Worm (Caenorhabditis elegans) whole organism, L2 larva: ENCODE measurements around the gene add-2.

Source experiments
- C34F6.9 ChIP-seq: fragments of 150-350 bp; optimal IDR thresholded peaks from 2 replicates; lab custom pipeline; 2014; ENCODE audit warnings: missing biosample characterization, missing genetic modification characterization
- F13H6.1 ChIP-seq: sonication (generic microtip); optimal IDR thresholded peaks from 2 replicates; lab custom pipeline; 2016; ENCODE audit warnings: missing genetic modification characterization, missing compliant biosample characterization
- R02D3.7 ChIP-seq: fragments of 150-350 bp; optimal IDR thresholded peaks from 2 replicates; lab custom pipeline; 2014; ENCODE audit warnings: missing biosample characterization, missing genetic modification characterization
- Y55F3AM.14 ChIP-seq: fragments of 200-800 bp; sonication (Bioruptor generic); optimal IDR thresholded peaks from 2 replicates; lab custom pipeline; 2018; ENCODE audit warnings: mild to moderate bottlenecking, missing genetic modification characterization, missing compliant biosample characterization
- alr-1 ChIP-seq: fragments of 150-350 bp; optimal IDR thresholded peaks from 2 replicates; lab custom pipeline; 2014; ENCODE audit warnings: missing biosample characterization, missing genetic modification characterization
- aly-2 ChIP-seq: fragments of 150-350 bp; optimal IDR thresholded peaks from 2 replicates; lab custom pipeline; 2014; ENCODE audit warnings: missing biosample characterization, missing genetic modification characterization
- ama-1 ChIP-seq: fragments of 150-350 bp; optimal IDR thresholded peaks from 2 replicates; lab custom pipeline; 2018; ENCODE audit warnings: inconsistent platforms
- blmp-1 ChIP-seq: sonication (generic microtip); optimal IDR thresholded peaks from 2 replicates; lab custom pipeline; 2017; ENCODE audit warnings: missing genetic modification characterization, mild to moderate bottlenecking, missing compliant biosample characterization, antibody characterized with exemption, moderate library complexity; ENCODE audit not compliant: insufficient read depth
- ceh-82 ChIP-seq: fragments of 150-350 bp; optimal IDR thresholded peaks from 2 replicates; lab custom pipeline; 2014; ENCODE audit warnings: missing biosample characterization, missing genetic modification characterization
- crh-2 ChIP-seq: sonication (generic microtip); optimal IDR thresholded peaks from 2 replicates; lab custom pipeline; 2017; ENCODE audit warnings: missing biosample characterization, missing genetic modification characterization
- dmd-4 ChIP-seq: sonication (generic microtip); optimal IDR thresholded peaks from 2 replicates; lab custom pipeline; 2017; ENCODE audit warnings: missing biosample characterization, missing genetic modification characterization
- egl-27 ChIP-seq: sonication (generic microtip); optimal IDR thresholded peaks from 3 replicates; lab custom pipeline; 2017; ENCODE audit warnings: missing biosample characterization, missing genetic modification reagents, missing genetic modification characterization
- elt-1 ChIP-seq: fragments of 150-350 bp; optimal IDR thresholded peaks from 2 replicates; lab custom pipeline; 2014; ENCODE audit warnings: missing biosample characterization, missing genetic modification characterization
- elt-3 ChIP-seq: sonication (generic microtip); optimal IDR thresholded peaks from 2 replicates; lab custom pipeline; 2017; ENCODE audit warnings: missing biosample characterization, missing genetic modification characterization
- fos-1 ChIP-seq: fragments of 150-350 bp; optimal IDR thresholded peaks from 2 replicates; lab custom pipeline; 2014; ENCODE audit warnings: missing biosample characterization, missing genetic modification characterization
- gmeb-1 ChIP-seq: fragments of 150-350 bp; optimal IDR thresholded peaks from 2 replicates; lab custom pipeline; 2014; ENCODE audit warnings: missing biosample characterization, missing genetic modification characterization
- lin-11 ChIP-seq: fragments of 150-350 bp; sonication (generic microtip); optimal IDR thresholded peaks from 2 replicates; lab custom pipeline; 2014; ENCODE audit warnings: missing biosample characterization, missing genetic modification characterization, inconsistent platforms, mixed read lengths
- lin-13 ChIP-seq: fragments of 150-350 bp; optimal IDR thresholded peaks from 2 replicates; lab custom pipeline; 2014; ENCODE audit warnings: missing biosample characterization, missing genetic modification reagents, missing genetic modification characterization
- lin-39 ChIP-seq: fragments of 150-350 bp; optimal IDR thresholded peaks from 2 replicates; lab custom pipeline; 2014; ENCODE audit warnings: missing biosample characterization, missing genetic modification reagents, missing genetic modification characterization
- lsy-2 ChIP-seq, 2 experiments: fragments of 150-350 bp in 1 of 2; sonication (generic microtip) in 1 of 2; optimal IDR thresholded peaks; 2 replicates each; lab custom pipeline; 2014 to 2017; ENCODE audit warnings: missing biosample characterization in 2 of 2, missing genetic modification characterization in 2 of 2
- mab-5 ChIP-seq: fragments of 150-350 bp; optimal IDR thresholded peaks from 2 replicates; lab custom pipeline; 2014; ENCODE audit warnings: missing biosample characterization, missing genetic modification characterization
- mbf-1 ChIP-seq: sonication (generic microtip); optimal IDR thresholded peaks from 2 replicates; lab custom pipeline; 2017; ENCODE audit warnings: missing biosample characterization, missing genetic modification characterization
- mdl-1 ChIP-seq, 2 experiments: fragments of 150-350 bp in 1 of 2; sonication (generic microtip) in 1 of 2; optimal IDR thresholded peaks; 2 replicates each; lab custom pipeline; 2017; ENCODE audit warnings: missing biosample characterization in 2 of 2, missing genetic modification characterization in 2 of 2
- nhr-10 ChIP-seq: sonication (generic microtip); optimal IDR thresholded peaks from 2 replicates; lab custom pipeline; 2017; ENCODE audit warnings: missing biosample characterization, missing genetic modification characterization
- nhr-11 ChIP-seq: fragments of 150-350 bp; optimal IDR thresholded peaks from 2 replicates; lab custom pipeline; 2014; ENCODE audit warnings: missing biosample characterization, missing genetic modification characterization
- nhr-12 ChIP-seq: fragments of 150-350 bp; optimal IDR thresholded peaks from 2 replicates; lab custom pipeline; 2014; ENCODE audit warnings: missing biosample characterization, missing genetic modification characterization
- nhr-129 ChIP-seq: fragments of 150-350 bp; optimal IDR thresholded peaks from 2 replicates; lab custom pipeline; 2014; ENCODE audit warnings: missing biosample characterization, missing genetic modification characterization
- nhr-21 ChIP-seq: fragments of 150-350 bp; optimal IDR thresholded peaks from 2 replicates; lab custom pipeline; 2014; ENCODE audit warnings: missing biosample characterization, missing genetic modification characterization
- nhr-23 ChIP-seq: fragments of 150-350 bp; optimal IDR thresholded peaks from 2 replicates; lab custom pipeline; 2014; ENCODE audit warnings: missing biosample characterization, missing genetic modification reagents, missing genetic modification characterization
- nhr-237 ChIP-seq: fragments of 150-350 bp; optimal IDR thresholded peaks from 2 replicates; lab custom pipeline; 2014; ENCODE audit warnings: missing biosample characterization, missing genetic modification characterization
- nhr-25 ChIP-seq: fragments of 150-350 bp; sonication (generic microtip); optimal IDR thresholded peaks from 3 replicates; lab custom pipeline; 2014; ENCODE audit warnings: missing biosample characterization, missing genetic modification characterization
- nhr-6 ChIP-seq: fragments of 150-350 bp; optimal IDR thresholded peaks from 2 replicates; lab custom pipeline; 2014; ENCODE audit warnings: missing biosample characterization, missing genetic modification characterization
- nhr-77 ChIP-seq: fragments of 150-350 bp; optimal IDR thresholded peaks from 2 replicates; lab custom pipeline; 2014; ENCODE audit warnings: missing biosample characterization, missing genetic modification characterization
- peb-1 ChIP-seq: fragments of 150-350 bp; optimal IDR thresholded peaks from 2 replicates; lab custom pipeline; 2014; ENCODE audit warnings: missing biosample characterization, missing genetic modification characterization
- sem-4 ChIP-seq: fragments of 150-350 bp; optimal IDR thresholded peaks from 2 replicates; lab custom pipeline; 2014; ENCODE audit warnings: missing biosample characterization, missing genetic modification reagents, missing genetic modification characterization
- skn-1 ChIP-seq: sonication (generic microtip); optimal IDR thresholded peaks from 2 replicates; lab custom pipeline; 2017; ENCODE audit warnings: missing biosample characterization, missing genetic modification characterization
- sma-3 ChIP-seq: sonication (generic microtip); optimal IDR thresholded peaks from 2 replicates; lab custom pipeline; 2016; ENCODE audit warnings: missing genetic modification reagents, missing genetic modification characterization, missing compliant biosample characterization
- sma-9 ChIP-seq, 2 experiments: fragments of 150-350 bp in 1 of 2; sonication (generic microtip) in 1 of 2; optimal IDR thresholded peaks; 2 replicates each; lab custom pipeline; 2014 to 2016; ENCODE audit warnings: missing genetic modification characterization in 2 of 2, mild to moderate bottlenecking in 1 of 2, missing biosample characterization in 1 of 2, missing compliant biosample characterization in 1 of 2, missing genetic modification reagents in 1 of 2, moderate library complexity in 1 of 2
- snpc-4 ChIP-seq: fragments of 150-350 bp; optimal IDR thresholded peaks from 2 replicates; lab custom pipeline; 2014; ENCODE audit warnings: missing biosample characterization, missing genetic modification characterization
- unc-39 ChIP-seq: fragments of 150-350 bp; optimal IDR thresholded peaks from 2 replicates; lab custom pipeline; 2014; ENCODE audit warnings: missing biosample characterization, missing genetic modification characterization
- unc-55 ChIP-seq: fragments of 150-350 bp; sonication (generic microtip); optimal IDR thresholded peaks from 3 replicates; lab custom pipeline; 2014; ENCODE audit warnings: missing biosample characterization, missing genetic modification reagents, missing genetic modification characterization
- unc-62 ChIP-seq: fragments of 150-350 bp; optimal IDR thresholded peaks from 2 replicates; lab custom pipeline; 2014; ENCODE audit warnings: missing biosample characterization, missing genetic modification reagents, missing genetic modification characterization
- zag-1 ChIP-seq: fragments of 150-350 bp; optimal IDR thresholded peaks from 2 replicates; lab custom pipeline; 2014; ENCODE audit warnings: missing biosample characterization, missing genetic modification characterization
- ztf-1 ChIP-seq: fragments of 200-800 bp; sonication (Bioruptor generic); conservative IDR thresholded peaks from 2 replicates; pipeline ENCODE4 v1.3.6; 2022; ENCODE audit warnings: missing genetic modification characterization, missing compliant biosample characterization
- ztf-11 ChIP-seq: sonication (generic microtip); optimal IDR thresholded peaks from 2 replicates; lab custom pipeline; 2017; ENCODE audit warnings: missing biosample characterization, missing genetic modification characterization

The add-2 gene

DNA sequence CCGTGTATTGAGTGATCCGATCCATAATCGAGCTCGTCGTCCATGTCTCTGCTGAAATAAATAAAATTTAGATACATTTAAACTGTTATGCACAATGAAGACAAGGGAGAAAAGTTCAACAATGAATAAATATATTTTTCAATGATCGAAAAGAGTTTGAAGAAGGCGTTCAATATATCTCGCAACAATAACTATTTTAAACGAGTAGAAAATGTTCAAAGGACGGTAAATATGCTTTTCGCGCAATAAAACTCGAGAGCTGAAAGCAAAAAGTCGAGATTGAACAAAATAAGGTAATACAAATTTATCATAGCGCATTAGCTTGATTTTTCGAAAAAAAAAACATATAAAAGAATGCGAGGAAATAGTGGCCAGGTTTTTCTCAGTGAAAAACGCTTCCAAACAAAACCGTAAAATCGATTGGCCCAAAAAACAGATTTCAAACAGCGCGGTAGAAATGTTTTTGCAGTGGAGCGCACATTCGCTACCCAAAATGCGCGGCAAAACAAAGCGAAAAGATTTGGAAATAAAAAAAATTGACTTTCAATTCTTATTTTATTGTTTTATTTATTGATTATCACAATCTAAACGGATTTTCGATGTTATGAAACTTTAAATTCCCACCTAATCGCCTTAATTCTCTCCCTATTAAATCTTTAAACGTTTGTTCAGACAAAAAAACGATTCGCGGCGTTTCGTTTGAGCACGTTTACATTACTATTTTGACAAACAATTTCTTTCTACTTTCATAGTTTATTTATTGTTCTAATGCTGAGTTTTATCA lies 27.8 kb upstream of the add-2 start, which contains the start of the genes kup-1 and F10C2.4:
kup-1 (minus strand) TSS at position 51 of the 784 bp plus-strand sequence.
F10C2.4 (plus strand) TSS at position 734 of the 784 bp plus-strand sequence.
- TF ChIP-seq alr-1 (tag; lab: Kevin White, UChicago), result no peak
- TF ChIP-seq unc-39 (tag; lab: Kevin White, UChicago), result no peak
- no peak for TF ChIP-seq unc-62 (GFP tag; lab: Kevin White, UChicago)
- no peak for TF ChIP-seq elt-3 (tag; lab: Kevin White, UChicago)
- no peak for TF ChIP-seq nhr-21 (tag; lab: Kevin White, UChicago)
- no peak for TF ChIP-seq sem-4 (tag; lab: Kevin White, UChicago)
- TF ChIP-seq skn-1 (tag; lab: Kevin White, UChicago), result no peak
- no peak for TF ChIP-seq zag-1 (tag; lab: Kevin White, UChicago)
- TF ChIP-seq aly-2, result no peak
- TF ChIP-seq nhr-25, result no peak
- peak; percentile 90 for TF ChIP-seq gmeb-1 (tag; lab: Kevin White, UChicago)
- TF ChIP-seq ama-1, result no peak
- peak; percentile 66 for TF ChIP-seq sma-3 (GFP tag; lab: Kevin White, UChicago)
- no peak for TF ChIP-seq nhr-11 (tag; lab: Kevin White, UChicago)
- peak; percentile 41 for TF ChIP-seq crh-2 (tag; lab: Kevin White, UChicago)
- no peak for TF ChIP-seq nhr-12 (tag; lab: Kevin White, UChicago)
- no peak for TF ChIP-seq F13H6.1 (tag; lab: Kevin White, UChicago)
- TF ChIP-seq mdl-1 (tag; optimal IDR thresholded peaks at IDR 0.05; lab: Kevin White, UChicago), result no peak
- peak; percentile 45 for TF ChIP-seq lin-13 (GFP tag; lab: Kevin White, UChicago)
- no peak for TF ChIP-seq nhr-6 (tag; lab: Kevin White, UChicago)
- TF ChIP-seq blmp-1 (tag; lab: Kevin White, UChicago), result no peak
- no peak for TF ChIP-seq Y55F3AM.14 (GFP tag; lab: Kevin White, UChicago)
- TF ChIP-seq unc-55 (GFP tag; lab: Kevin White, UChicago), result peak; percentile 79
- TF ChIP-seq nhr-129 (tag; lab: Kevin White, UChicago), result peak; percentile 48
- no peak for TF ChIP-seq mab-5 (tag; lab: Kevin White, UChicago)
- TF ChIP-seq ceh-82 (tag; lab: Kevin White, UChicago), result no peak
- peak; percentile 67 for TF ChIP-seq C34F6.9 (tag; lab: Kevin White, UChicago)
- TF ChIP-seq nhr-23 (tag; lab: Kevin White, UChicago), result no peak
- no peak for TF ChIP-seq ztf-11 (tag; lab: Kevin White, UChicago)

DNA sequence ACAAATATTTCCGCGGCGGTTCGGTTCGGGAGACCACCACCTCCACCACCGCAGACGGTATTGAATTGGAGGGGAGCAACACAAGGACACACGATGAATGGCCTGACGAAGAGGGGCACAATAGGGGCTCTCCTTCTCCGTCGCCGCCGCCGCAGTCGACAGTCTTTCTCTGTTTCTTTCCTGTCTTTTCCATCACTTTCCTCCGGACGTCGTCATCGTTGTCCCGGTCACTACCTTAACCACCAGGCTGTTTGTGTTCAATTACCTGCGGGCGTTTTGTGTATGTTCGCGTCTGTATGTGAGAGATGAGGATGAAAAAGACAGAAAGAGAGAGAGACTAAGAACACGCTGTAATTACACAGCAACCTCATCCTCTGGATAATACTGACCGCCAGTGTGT lies 26.5 kb upstream of the add-2 start:
- TF ChIP-seq nhr-25 (peak; percentile 24), egl-27 (tag; lab: Kevin White, UChicago) (no peak), Y55F3AM.14 (GFP tag; lab: Kevin White, UChicago) (no peak)

DNA sequence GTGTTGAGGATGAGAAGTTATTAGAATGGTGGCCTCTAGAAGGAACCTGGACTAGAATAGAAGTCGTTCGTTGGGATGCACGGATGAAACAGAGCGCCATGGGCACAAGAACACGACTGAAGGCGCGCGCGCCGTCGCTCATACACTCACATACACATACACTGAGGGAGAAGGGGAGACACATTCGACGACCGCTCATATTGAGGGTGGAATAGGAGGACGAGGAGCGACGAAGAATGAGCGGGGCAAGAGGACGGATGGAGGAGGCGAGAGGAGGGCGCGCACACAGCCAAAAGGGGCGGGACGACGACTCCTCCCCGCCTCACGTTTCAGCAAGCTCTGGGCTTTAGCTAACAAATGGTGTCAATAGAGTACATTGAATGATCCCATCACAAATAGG lies 25.6 kb upstream of the add-2 start:
- TF ChIP-seq fos-1 (tag; lab: Kevin White, UChicago) (no peak), nhr-21 (tag; lab: Kevin White, UChicago) (no peak), ama-1 (peak; percentile 65), nhr-129 (tag; lab: Kevin White, UChicago) (peak; percentile 29), mbf-1 (tag; lab: Kevin White, UChicago) (no peak), ceh-82 (tag; lab: Kevin White, UChicago) (no peak), unc-55 (GFP tag; lab: Kevin White, UChicago) (peak; percentile 12), egl-27 (tag; lab: Kevin White, UChicago) (no peak), peb-1 (tag; lab: Kevin White, UChicago) (no peak), nhr-237 (no peak), nhr-10 (tag; lab: Kevin White, UChicago) (no peak), lsy-2 (tag; optimal IDR thresholded peaks at IDR 0.05; lab: Kevin White, UChicago) (no peak), gmeb-1 (tag; lab: Kevin White, UChicago) (no peak), nhr-12 (tag; lab: Kevin White, UChicago) (no peak), nhr-6 (tag; lab: Kevin White, UChicago) (no peak), C34F6.9 (tag; lab: Kevin White, UChicago) (peak; percentile 33), elt-1 (tag; lab: Kevin White, UChicago) (no peak), blmp-1 (tag; lab: Kevin White, UChicago) (no peak), lin-39 (tag; lab: Kevin White, UChicago) (no peak), Y55F3AM.14 (GFP tag; lab: Kevin White, UChicago) (no peak), elt-3 (tag; lab: Kevin White, UChicago) (no peak), lin-11 (peak; percentile 32), nhr-23 (tag; lab: Kevin White, UChicago) (no peak), F13H6.1 (tag; lab: Kevin White, UChicago) (peak; percentile 7), dmd-4 (tag; lab: Kevin White, UChicago) (no peak), sma-9 (GFP tag; optimal IDR thresholded peaks at IDR 0.05; lab: Kevin White, UChicago) (no peak), sma-9 (tag; optimal IDR thresholded peaks at IDR 0.05; lab: Kevin White, UChicago) (no peak), nhr-77 (no peak), lin-13 (GFP tag; lab: Kevin White, UChicago) (no peak), ztf-1 (GFP tag; lab: Robert Waterston, UW) (no peak), snpc-4 (no peak), R02D3.7 (tag; lab: Kevin White, UChicago) (no peak), unc-39 (tag; lab: Kevin White, UChicago) (no peak), mab-5 (tag; lab: Kevin White, UChicago) (no peak), crh-2 (tag; lab: Kevin White, UChicago) (no peak), ztf-11 (tag; lab: Kevin White, UChicago) (no peak)
